Fruit fly (Drosophila melanogaster): ENCODE measurements around the gene CG42779.
A peak's percentile ranks its signal among the peaks of the same experiment; 100 is the strongest.

The CG42779 gene

dm6 chr3R:17108881-17109280 is 12.5 kb upstream of the CG42779 start:
- TF ChIP-seq Snoo (tag; optimal IDR thresholded peaks at IDR 0.05) (no peak), CG14655 (GFP tag; optimal IDR thresholded peaks at IDR 0.05) (no peak), Pif1A (GFP tag; optimal IDR thresholded peaks at IDR 0.05) (no peak)

DNA sequence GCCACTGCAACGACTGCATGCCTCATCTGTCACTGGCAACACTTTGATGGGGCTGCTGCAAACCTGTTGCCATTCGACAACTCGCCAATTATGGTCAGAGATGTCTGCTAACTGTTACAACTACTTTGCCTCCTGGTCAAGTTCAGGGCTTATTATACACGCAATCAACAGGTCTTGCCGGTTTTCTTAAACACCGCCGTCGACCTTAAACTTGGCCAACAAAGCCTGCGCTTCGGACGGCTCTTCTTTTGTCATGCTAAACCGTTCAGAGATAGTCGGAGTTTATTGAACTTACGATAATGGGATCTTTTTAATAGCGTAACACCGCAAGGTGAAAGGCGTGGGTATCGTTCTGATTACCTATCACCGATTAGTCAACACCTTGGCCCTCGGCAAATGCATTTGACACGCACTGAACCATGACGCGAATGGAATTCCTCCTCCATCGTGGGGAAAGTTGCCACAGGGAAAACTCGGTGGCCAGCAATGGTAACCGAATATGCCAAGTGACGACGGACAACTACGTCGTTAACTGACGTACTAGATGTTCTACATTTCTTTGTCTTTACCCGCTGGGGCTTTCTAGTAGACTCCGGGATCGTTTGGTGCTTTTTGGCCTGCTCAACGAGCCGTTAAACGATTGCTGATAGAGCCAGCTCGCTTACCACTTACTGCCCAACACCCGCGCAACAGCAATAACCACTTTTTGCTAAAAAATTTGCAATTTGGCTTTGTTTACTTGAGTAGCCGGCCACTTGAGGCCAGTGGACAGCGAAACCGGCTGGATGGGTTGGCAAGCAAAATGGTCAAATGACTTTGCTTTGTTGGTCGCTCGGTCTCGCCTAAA is 10.3 kb upstream of the CG42779 start:
- peak; percentile 96 for TF ChIP-seq EcR (GFP tag; optimal IDR thresholded peaks at IDR 0.05)
- no peak for TF ChIP-seq CG8159 (tag; optimal IDR thresholded peaks at IDR 0.05)

DNA sequence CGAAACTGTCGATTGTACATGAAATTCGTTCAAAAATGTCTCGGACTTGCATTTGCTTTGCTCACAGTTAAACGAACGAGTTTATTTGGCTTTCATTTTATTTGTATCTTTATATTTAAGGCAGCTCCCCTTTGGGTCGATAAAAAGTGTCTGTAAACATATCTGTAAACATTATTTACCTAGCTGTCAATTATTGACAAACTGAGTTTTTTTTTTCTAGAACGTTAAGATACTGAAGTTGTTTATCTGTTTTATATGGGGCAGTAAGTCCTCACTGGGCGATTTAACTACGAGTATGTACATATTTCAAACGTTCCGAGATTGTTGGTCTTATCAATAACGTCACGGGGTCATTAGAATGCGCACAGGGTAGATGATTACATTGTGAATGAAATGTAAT is 5.7 kb upstream of the CG42779 start:
- TF ChIP-seq Snoo (tag; optimal IDR thresholded peaks at IDR 0.05), result no peak
- no peak for TF ChIP-seq EcR (GFP tag; optimal IDR thresholded peaks at IDR 0.05)
- TF ChIP-seq CG8159 (tag; optimal IDR thresholded peaks at IDR 0.05), result no peak
- TF ChIP-seq CG4496 (GFP tag; IDR thresholded peaks at IDR 0.05), result no peak
- no peak for TF ChIP-seq CG13204 (GFP tag; optimal IDR thresholded peaks at IDR 0.05)
- TF ChIP-seq Pif1B (GFP tag; optimal IDR thresholded peaks at IDR 0.05), result no peak
- no peak for TF ChIP-seq CG12605 (GFP tag; IDR thresholded peaks at IDR 0.05)
- TF ChIP-seq fd96Ca (GFP tag; IDR thresholded peaks at IDR 0.05), result no peak
- TF ChIP-seq rn (GFP tag; IDR thresholded peaks at IDR 0.05), result no peak
- TF ChIP-seq CG32121 (GFP tag; IDR thresholded peaks at IDR 0.05), result no peak

DNA sequence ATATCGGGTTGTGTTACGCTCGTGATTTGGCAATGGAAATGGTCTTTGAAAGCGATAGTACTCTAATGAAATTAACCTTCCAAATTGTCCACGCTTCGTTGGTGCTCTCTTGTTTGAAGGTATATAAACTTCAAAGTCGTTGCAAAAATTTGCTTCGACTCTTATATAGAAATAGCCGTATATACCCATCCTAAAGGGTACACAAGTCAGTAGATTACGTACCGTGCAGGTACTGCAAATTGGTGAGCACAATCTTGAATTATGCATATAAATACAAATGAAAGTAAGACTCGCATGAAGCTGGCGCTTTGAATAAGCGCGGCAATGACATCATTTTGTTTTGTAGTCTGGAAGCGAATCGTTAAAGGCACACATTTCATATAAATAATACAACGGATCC is 5.1 kb upstream of the CG42779 start:
- TF ChIP-seq Pif1A (GFP tag; optimal IDR thresholded peaks at IDR 0.05) (no peak), Ets98B (GFP tag; IDR thresholded peaks at IDR 0.05) (no peak), D1 (tag; optimal IDR thresholded peaks at IDR 0.05) (no peak), CG17806 (tag; optimal IDR thresholded peaks at IDR 0.05) (peak; percentile 14), CG4496 (GFP tag; IDR thresholded peaks at IDR 0.05) (peak; percentile 46; the same call in 2 of the 3 replicates), CG8159 (tag; optimal IDR thresholded peaks at IDR 0.05) (peak; percentile 43)

DNA sequence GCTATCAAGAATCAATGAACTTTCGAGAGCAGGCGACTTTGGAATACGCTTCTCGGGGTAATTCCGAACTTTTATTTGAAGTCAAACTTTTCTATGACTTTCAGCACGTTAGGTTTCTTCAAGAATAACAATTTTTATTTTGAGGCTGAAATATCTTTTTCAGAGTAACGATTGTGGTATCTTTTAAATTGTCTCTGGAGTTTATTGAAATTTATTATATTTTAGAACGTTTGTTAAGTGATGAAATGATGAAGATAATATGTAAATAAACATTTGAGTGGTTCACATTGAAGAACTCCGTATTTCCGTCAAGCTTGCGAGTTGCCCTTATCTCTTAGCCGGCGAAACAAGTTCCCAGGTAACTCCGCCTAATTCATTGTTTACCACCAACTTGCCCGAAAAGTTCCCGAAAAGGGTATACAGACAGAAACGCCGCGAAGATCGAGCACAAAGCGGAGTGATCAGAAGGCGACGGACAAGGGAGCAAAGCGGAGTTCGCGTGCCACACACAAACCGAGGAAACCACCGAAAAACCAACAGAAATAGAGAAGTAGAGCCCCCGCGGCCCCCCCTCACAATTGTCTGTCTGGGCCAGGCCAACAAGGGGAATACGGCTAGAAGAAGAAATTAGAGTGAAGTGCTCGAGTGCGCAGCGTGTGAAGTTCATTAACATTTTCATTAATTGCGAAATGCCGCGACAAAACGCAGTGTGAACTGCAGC is 3.6 kb upstream of the CG42779 start:
- TF ChIP-seq fd96Ca (GFP tag; IDR thresholded peaks at IDR 0.05) (0 out of 3 replicates have a peak, but pooled peaks have one; percentile 47), Snoo (tag; optimal IDR thresholded peaks at IDR 0.05) (peak; percentile 66), CG8301 (tag; optimal IDR thresholded peaks at IDR 0.05) (peak; percentile 37), CG14655 (GFP tag; optimal IDR thresholded peaks at IDR 0.05) (peak; percentile 60), EcR (GFP tag; optimal IDR thresholded peaks at IDR 0.05) (peak; percentile 80), CG8159 (tag; optimal IDR thresholded peaks at IDR 0.05) (peak; percentile 63), Pif1B (GFP tag; optimal IDR thresholded peaks at IDR 0.05) (peak; percentile 32), D1 (tag; optimal IDR thresholded peaks at IDR 0.05) (no peak), CG13204 (GFP tag; optimal IDR thresholded peaks at IDR 0.05) (peak; percentile 6), CG12605 (GFP tag; IDR thresholded peaks at IDR 0.05) (no peak), CG4496 (GFP tag; IDR thresholded peaks at IDR 0.05) (peak; percentile 36; the same call in 1 of the 3 replicates), Pif1A (GFP tag; optimal IDR thresholded peaks at IDR 0.05) (peak; percentile 12), CG9948 (tag; optimal IDR thresholded peaks at IDR 0.05) (peak; percentile 56), rn (GFP tag; IDR thresholded peaks at IDR 0.05) (no peak), CG17806 (tag; optimal IDR thresholded peaks at IDR 0.05) (peak; percentile 7), CG15710 (tag; optimal IDR thresholded peaks at IDR 0.05) (peak; percentile 69), gl (tag; optimal IDR thresholded peaks at IDR 0.05) (no peak), CG10348 (GFP tag; IDR thresholded peaks at IDR 0.05) (no peak), Ets98B (GFP tag; IDR thresholded peaks at IDR 0.05) (no peak), CG34367 (tag; optimal IDR thresholded peaks at IDR 0.05) (peak; percentile 52), CG32121 (GFP tag; IDR thresholded peaks at IDR 0.05) (no peak)

- TF ChIP-seq Pif1B (GFP tag; optimal IDR thresholded peaks at IDR 0.05) (peak; percentile 20), CG12605 (GFP tag; IDR thresholded peaks at IDR 0.05) (peak; percentile 63), CG4496 (GFP tag; IDR thresholded peaks at IDR 0.05) (peak; percentile 47; the same call in 1 of the 3 replicates), Pif1A (GFP tag; optimal IDR thresholded peaks at IDR 0.05) (peak; percentile 43), CG14655 (GFP tag; optimal IDR thresholded peaks at IDR 0.05) (no peak), EcR (GFP tag; optimal IDR thresholded peaks at IDR 0.05) (peak; percentile 16)
Measured at dm6 chr3R:17118917-17119378, 2.4 kb upstream of the CG42779 start.

dm6 chr3R:17120165-17120564 is 1.2 kb upstream of the CG42779 start, which contains the start of gene CG34278:
Gene CG34278 (plus strand): TSS chr3R:17120465.
- TF ChIP-seq rn (GFP tag; IDR thresholded peaks at IDR 0.05) (no peak), CG17806 (tag; optimal IDR thresholded peaks at IDR 0.05) (no peak), CG15710 (tag; optimal IDR thresholded peaks at IDR 0.05) (no peak), Pif1A (GFP tag; optimal IDR thresholded peaks at IDR 0.05) (no peak), CG34367 (tag; optimal IDR thresholded peaks at IDR 0.05) (no peak), CG32121 (GFP tag; IDR thresholded peaks at IDR 0.05) (no peak), Ets98B (GFP tag; IDR thresholded peaks at IDR 0.05) (no peak), CG4496 (GFP tag; IDR thresholded peaks at IDR 0.05) (no peak), CG14655 (GFP tag; optimal IDR thresholded peaks at IDR 0.05) (no peak), CG12605 (GFP tag; IDR thresholded peaks at IDR 0.05) (no peak), Pif1B (GFP tag; optimal IDR thresholded peaks at IDR 0.05) (no peak), CG9948 (tag; optimal IDR thresholded peaks at IDR 0.05) (no peak), CG10348 (GFP tag; IDR thresholded peaks at IDR 0.05) (no peak), fd96Ca (GFP tag; IDR thresholded peaks at IDR 0.05) (no peak), CG8301 (tag; optimal IDR thresholded peaks at IDR 0.05) (no peak), CG13204 (GFP tag; optimal IDR thresholded peaks at IDR 0.05) (no peak), EcR (GFP tag; optimal IDR thresholded peaks at IDR 0.05) (no peak), gl (tag; optimal IDR thresholded peaks at IDR 0.05) (no peak), Snoo (tag; optimal IDR thresholded peaks at IDR 0.05) (no peak), D1 (tag; optimal IDR thresholded peaks at IDR 0.05) (no peak)
